Fruit fly (Drosophila melanogaster): ENCODE data around the gene Pcp.

Gene Pcp

dm6 chr2L:7042150-7042811, 20.8 kb downstream of the Pcp start (continued):
- TF ChIP-seq TFAM (GFP tag; optimal IDR thresholded peaks at IDR 0.05) (no peak), inv (GFP tag; IDR thresholded peaks at IDR 0.05; ENCODE audit: partially characterized antibody) (peak; percentile 47; the same call in 1 of the 2 replicates), fd102C (GFP tag; optimal IDR thresholded peaks at IDR 0.05) (no peak), Adf1 (GFP tag; IDR thresholded peaks at IDR 0.05) (peak; percentile 66), Xbp1 (GFP tag; optimal IDR thresholded peaks at IDR 0.05) (peak; percentile 31), CG10979 (tag; optimal IDR thresholded peaks at IDR 0.05) (peak; percentile 16), Bteb2 (GFP tag; optimal IDR thresholded peaks at IDR 0.05) (no peak), Asciz (GFP tag; optimal IDR thresholded peaks at IDR 0.05) (peak; percentile 22), Abd-B (GFP tag; optimal IDR thresholded peaks at IDR 0.05) (no peak), Dfd (GFP tag; optimal IDR thresholded peaks at IDR 0.05) (no peak), CG11247 (GFP tag; IDR thresholded peaks at IDR 0.05) (peak; percentile 59; the same call in 1 of the 2 replicates), Stat92E (GFP tag; optimal IDR thresholded peaks at IDR 0.05) (peak in 1 of 3 experiments; percentile 33), CG12104 (GFP tag; optimal IDR thresholded peaks at IDR 0.05) (peak; percentile 12), CG12155 (GFP tag; optimal IDR thresholded peaks at IDR 0.05) (peak; percentile 0), CG11695 (GFP tag; IDR thresholded peaks at IDR 0.05) (peak; percentile 53; the same call in 1 of the 3 replicates), CG2875 (GFP tag; optimal IDR thresholded peaks at IDR 0.05) (no peak), grau (tag; optimal IDR thresholded peaks at IDR 0.05) (peak; percentile 19), CG15601 (tag; optimal IDR thresholded peaks at IDR 0.05) (peak; percentile 8), CG5953 (GFP tag; IDR thresholded peaks at IDR 0.05) (peak; percentile 41), Side (GFP tag; optimal IDR thresholded peaks at IDR 0.05) (peak; percentile 53), CG2116 (GFP tag; optimal IDR thresholded peaks at IDR 0.05) (peak; percentile 80), tll (GFP tag; optimal IDR thresholded peaks at IDR 0.05) (peak in 1 of 2 experiments; percentile 2), Hsf (GFP tag; optimal IDR thresholded peaks at IDR 0.05) (no peak), hkb (optimal IDR thresholded peaks at IDR 0.05) (no peak), hkb (GFP tag; IDR thresholded peaks at IDR 0.05) (peak; percentile 25; the same call in 1 of the 2 replicates), sug (tag; optimal IDR thresholded peaks at IDR 0.05) (peak; percentile 53), zf30C (GFP tag; optimal IDR thresholded peaks at IDR 0.05) (peak; percentile 9), slou (GFP tag; optimal IDR thresholded peaks at IDR 0.05) (peak; percentile 3), ato (GFP tag; IDR thresholded peaks at IDR 0.05; ENCODE audit: partially characterized antibody) (peak; percentile 91), CHES-1-like (GFP tag; optimal IDR thresholded peaks at IDR 0.05) (peak; percentile 73), CG3407 (GFP tag; optimal IDR thresholded peaks at IDR 0.05) (no peak), NC2β (GFP tag; optimal IDR thresholded peaks at IDR 0.05) (peak; percentile 65), Opbp (GFP tag; IDR thresholded peaks at IDR 0.05; ENCODE audit: partially characterized antibody) (peak; percentile 70; the same call in 2 of the 3 replicates), CG6689 (GFP tag; IDR thresholded peaks at IDR 0.05) (0 out of 2 replicates have a peak, but pooled peaks have one; percentile 42), lab (GFP tag; optimal IDR thresholded peaks at IDR 0.05) (peak; percentile 83), CG17829 (tag; optimal IDR thresholded peaks at IDR 0.05) (peak; percentile 41), sim (GFP tag; IDR thresholded peaks at IDR 0.05) (no peak), CG16863 (GFP tag; optimal IDR thresholded peaks at IDR 0.05) (no peak), CG14667 (GFP tag; IDR thresholded peaks at IDR 0.05) (no peak), CG15479 (GFP tag; optimal IDR thresholded peaks at IDR 0.05) (no peak), Bdp1 (GFP tag; optimal IDR thresholded peaks at IDR 0.05) (peak; percentile 9), CG16779 (GFP tag; IDR thresholded peaks at IDR 0.05) (peak; percentile 58), CG11504 (tag; optimal IDR thresholded peaks at IDR 0.05) (peak; percentile 36), Rx (GFP tag; IDR thresholded peaks at IDR 0.05) (peak; percentile 26; the same call in 1 of the 2 replicates), Sox100B (GFP tag; optimal IDR thresholded peaks at IDR 0.05) (peak; percentile 33), Hmr (GFP tag; optimal IDR thresholded peaks at IDR 0.05) (peak; percentile 79), CG7987 (GFP tag; optimal IDR thresholded peaks at IDR 0.05) (peak; percentile 84), Jarid2 (GFP tag; optimal IDR thresholded peaks at IDR 0.05) (peak; percentile 48)
